Worm (Caenorhabditis elegans) whole organism, young adult: ENCODE results near the gene glb-9.

Experiments
- C17E4.6 ChIP-seq: fragments of 200-800 bp; sonication (Bioruptor generic); IDR thresholded peaks from 2 replicates; pipeline ENCODE4 v1.3.6; 2022; ENCODE audit warnings: missing genetic modification reagents, missing genetic modification characterization, missing compliant biosample characterization
- F10E7.11 ChIP-seq: sonication (generic microtip); optimal IDR thresholded peaks from 2 replicates; lab custom pipeline; 2017; ENCODE audit warnings: mild to moderate bottlenecking, missing genetic modification characterization, moderate library complexity, missing compliant biosample characterization
- F22D6.2 ChIP-seq: sonication (generic microtip); optimal IDR thresholded peaks from 2 replicates; lab custom pipeline; 2016; ENCODE audit warnings: mild to moderate bottlenecking, missing genetic modification characterization, missing compliant biosample characterization
- F33H1.4 ChIP-seq: fragments of 200-800 bp; sonication (Bioruptor generic); IDR thresholded peaks from 2 replicates; pipeline ENCODE4 v1.3.6; 2022; ENCODE audit warnings: missing genetic modification reagents, missing genetic modification characterization, missing compliant biosample characterization
- F39B2.1 ChIP-seq: fragments of 200-800 bp; sonication (Bioruptor generic); IDR thresholded peaks from 2 replicates; pipeline ENCODE4 v1.3.6; 2022; ENCODE audit warnings: missing genetic modification reagents, missing genetic modification characterization, missing compliant biosample characterization
- K12H6.12 ChIP-seq: fragments of 200-800 bp; sonication (Bioruptor generic); optimal IDR thresholded peaks from 2 replicates; lab custom pipeline; 2018; ENCODE audit warnings: mild to moderate bottlenecking, missing genetic modification characterization, missing compliant biosample characterization
- T07F8.4 ChIP-seq: sonication (generic microtip); optimal IDR thresholded peaks from 2 replicates; lab custom pipeline; 2016; ENCODE audit warnings: mild to moderate bottlenecking, missing genetic modification characterization, moderate library complexity, missing compliant biosample characterization
- Y53G8AR.9 ChIP-seq: fragments of 200-800 bp; sonication (Bioruptor generic); conservative IDR thresholded peaks from 2 replicates; pipeline ENCODE4 v1.3.6; 2022; ENCODE audit warnings: missing genetic modification reagents, missing genetic modification characterization, missing compliant biosample characterization
- Y67H2A.10 ChIP-seq: fragments of 200-800 bp; sonication (Bioruptor generic); conservative IDR thresholded peaks from 2 replicates; pipeline ENCODE4 v1.3.6; 2022; ENCODE audit warnings: missing genetic modification reagents, missing genetic modification characterization, missing compliant biosample characterization
- Y95B8A.8 ChIP-seq: fragments of 200-800 bp; sonication (Bioruptor generic); IDR thresholded peaks from 2 replicates; pipeline ENCODE4 v1.3.6; 2022; ENCODE audit warnings: missing genetic modification reagents, missing genetic modification characterization, missing compliant biosample characterization
- atf-7 ChIP-seq: sonication (generic microtip); optimal IDR thresholded peaks from 2 replicates; lab custom pipeline; 2017; ENCODE audit warnings: mild to moderate bottlenecking, missing genetic modification characterization, missing compliant biosample characterization
- attf-3 ChIP-seq: fragments of 200-800 bp; sonication (Bioruptor generic); conservative IDR thresholded peaks from 2 replicates; pipeline ENCODE4 v1.3.6; 2022; ENCODE audit warnings: missing genetic modification reagents, missing genetic modification characterization, missing compliant biosample characterization
- attf-5 ChIP-seq: fragments of 200-800 bp; sonication (Bioruptor generic); optimal IDR thresholded peaks from 2 replicates; lab custom pipeline; 2018; ENCODE audit warnings: mild to moderate bottlenecking, missing genetic modification characterization, missing compliant biosample characterization
- attf-6 ChIP-seq: fragments of 200-800 bp; sonication (Bioruptor generic); IDR thresholded peaks from 2 replicates; pipeline ENCODE4 v1.3.6; 2022; ENCODE audit warnings: missing genetic modification reagents, missing genetic modification characterization, missing compliant biosample characterization
- ccch-3 ChIP-seq: fragments of 200-800 bp; sonication (Bioruptor generic); optimal IDR thresholded peaks from 2 replicates; lab custom pipeline; 2018; ENCODE audit warnings: mild to moderate bottlenecking, missing genetic modification characterization, missing compliant biosample characterization
- cebp-1 ChIP-seq, 2 experiments: fragments of 200-800 bp in 1 of 2; sonication (Bioruptor generic) in 1 of 2; sonication (generic microtip) in 1 of 2; IDR thresholded peaks in 1 of 2; optimal IDR thresholded peaks in 1 of 2; 2 replicates each; pipeline versions ENCODE4 v1.3.6 to Lab custom; 2017 to 2022; ENCODE audit warnings: missing compliant biosample characterization in 2 of 2, missing genetic modification characterization in 2 of 2, mild to moderate bottlenecking in 1 of 2, missing genetic modification reagents in 1 of 2, moderate library complexity in 1 of 2
- ceh-40 ChIP-seq: fragments of 200-800 bp; sonication (Bioruptor generic); IDR thresholded peaks from 2 replicates; pipeline ENCODE4 v1.3.6; 2022; ENCODE audit warnings: missing genetic modification characterization, missing compliant biosample characterization
- dox-1 ChIP-seq: fragments of 200-800 bp; sonication (Bioruptor generic); IDR thresholded peaks from 2 replicates; pipeline ENCODE4 v1.3.6; 2022; ENCODE audit warnings: missing genetic modification reagents, missing genetic modification characterization, missing compliant biosample characterization
- efl-1 ChIP-seq: fragments of 150-350 bp; optimal IDR thresholded peaks from 2 replicates; lab custom pipeline; 2014; ENCODE audit warnings: missing biosample characterization, missing genetic modification reagents, missing genetic modification characterization
- hlh-26 ChIP-seq: fragments of 200-800 bp; sonication (Bioruptor generic); conservative IDR thresholded peaks from 2 replicates; pipeline ENCODE4 v1.3.6; 2022; ENCODE audit warnings: missing genetic modification reagents, missing genetic modification characterization, missing compliant biosample characterization
- hmg-1.2 ChIP-seq: fragments of 200-800 bp; sonication (Bioruptor generic); IDR thresholded peaks from 2 replicates; pipeline ENCODE4 v1.3.6; 2022; ENCODE audit warnings: missing genetic modification reagents, missing genetic modification characterization, missing compliant biosample characterization
- hmg-20 ChIP-seq: fragments of 200-800 bp; sonication (Bioruptor generic); IDR thresholded peaks from 2 replicates; pipeline ENCODE4 v1.3.6; 2022; ENCODE audit warnings: missing genetic modification reagents, missing genetic modification characterization, missing compliant biosample characterization
- let-607 ChIP-seq, 2 experiments: fragments of 200-800 bp in 1 of 2; sonication (Bioruptor generic) in 1 of 2; sonication (generic microtip) in 1 of 2; optimal IDR thresholded peaks; 2 replicates each; lab custom pipeline; 2016 to 2018; ENCODE audit warnings: mild to moderate bottlenecking in 2 of 2, missing compliant biosample characterization in 2 of 2, missing genetic modification characterization in 2 of 2, moderate library complexity in 2 of 2, missing genotype in 1 of 2
- lin-54 ChIP-seq: fragments of 200-800 bp; sonication (Bioruptor generic); optimal IDR thresholded peaks from 2 replicates; lab custom pipeline; 2018; ENCODE audit warnings: mild to moderate bottlenecking, missing genetic modification characterization, missing compliant biosample characterization
- lsl-1 ChIP-seq: fragments of 200-800 bp; sonication (Bioruptor generic); optimal IDR thresholded peaks from 2 replicates; lab custom pipeline; 2018; ENCODE audit warnings: mild to moderate bottlenecking, missing genetic modification characterization, moderate library complexity, missing compliant biosample characterization
- lsy-27 ChIP-seq: sonication (generic microtip); optimal IDR thresholded peaks from 2 replicates; lab custom pipeline; 2017; ENCODE audit warnings: missing genetic modification characterization, mild to moderate bottlenecking, missing compliant biosample characterization, antibody characterized with exemption, missing genotype, borderline replicate concordance; ENCODE audit not compliant: insufficient read depth
- madf-10 ChIP-seq: sonication (generic microtip); optimal IDR thresholded peaks from 2 replicates; lab custom pipeline; 2016; ENCODE audit warnings: mild to moderate bottlenecking, missing genetic modification characterization, missing compliant biosample characterization
- madf-6 ChIP-seq: fragments of 200-800 bp; sonication (Bioruptor generic); IDR thresholded peaks from 2 replicates; pipeline ENCODE4 v1.3.6; 2022; ENCODE audit warnings: missing genetic modification reagents, missing genetic modification characterization, missing compliant biosample characterization
- mcd-1 ChIP-seq: fragments of 200-800 bp; sonication (Bioruptor generic); IDR thresholded peaks from 2 replicates; pipeline ENCODE4 v1.3.6; 2022; ENCODE audit warnings: missing genetic modification reagents, missing genetic modification characterization, missing compliant biosample characterization
- mel-28 ChIP-seq: sonication (generic microtip); optimal IDR thresholded peaks from 2 replicates; lab custom pipeline; 2016; ENCODE audit warnings: borderline replicate concordance, mild to moderate bottlenecking, missing genetic modification characterization, missing compliant biosample characterization
- mes-4 ChIP-seq: sonication (generic microtip); optimal IDR thresholded peaks from 2 replicates; lab custom pipeline; 2016; ENCODE audit warnings: missing genotype, missing genetic modification characterization, missing compliant biosample characterization
- mxl-1 ChIP-seq: sonication (generic microtip); optimal IDR thresholded peaks from 2 replicates; lab custom pipeline; 2016; ENCODE audit warnings: missing genetic modification characterization, missing compliant biosample characterization
- nhr-179 ChIP-seq: sonication (generic microtip); optimal IDR thresholded peaks from 2 replicates; lab custom pipeline; 2016; ENCODE audit warnings: mild to moderate bottlenecking, missing genetic modification characterization, missing compliant biosample characterization
- nhr-80 ChIP-seq: sonication (generic microtip); optimal IDR thresholded peaks from 2 replicates; lab custom pipeline; 2016; ENCODE audit warnings: missing genetic modification characterization, missing compliant biosample characterization
- rcor-1 ChIP-seq: fragments of 200-800 bp; sonication (Bioruptor generic); IDR thresholded peaks from 2 replicates; pipeline ENCODE4 v1.3.6; 2022; ENCODE audit warnings: missing genetic modification reagents, missing genetic modification characterization, missing compliant biosample characterization
- rec-8 ChIP-seq, 2 experiments: sonication (generic microtip); optimal IDR thresholded peaks; 2 replicates each; lab custom pipeline; 2016; ENCODE audit warnings: mild to moderate bottlenecking in 2 of 2, missing genetic modification characterization in 2 of 2, missing genetic modification reagents in 2 of 2, missing genotype in 2 of 2, missing biosample characterization in 1 of 2, missing compliant biosample characterization in 1 of 2, moderate library complexity in 1 of 2
- sdz-38 ChIP-seq: sonication (generic microtip); optimal IDR thresholded peaks from 2 replicates; lab custom pipeline; 2016; ENCODE audit warnings: missing genotype, missing genetic modification characterization, missing compliant biosample characterization
- tbx-9 ChIP-seq: sonication (generic microtip); optimal IDR thresholded peaks from 2 replicates; lab custom pipeline; 2016; ENCODE audit warnings: borderline replicate concordance, missing genetic modification characterization, inconsistent platforms, missing compliant biosample characterization
- unc-62 ChIP-seq: fragments of 150-350 bp; optimal IDR thresholded peaks from 2 replicates; lab custom pipeline; 2014; ENCODE audit warnings: missing biosample characterization, missing genetic modification reagents, missing genetic modification characterization
- zfh-2 ChIP-seq: fragments of 200-800 bp; sonication (Bioruptor generic); conservative IDR thresholded peaks from 2 replicates; pipeline ENCODE4 v1.3.6; 2022; ENCODE audit warnings: missing genetic modification reagents, missing genetic modification characterization, missing compliant biosample characterization
- ztf-22 ChIP-seq: fragments of 200-800 bp; sonication (Bioruptor generic); optimal IDR thresholded peaks from 2 replicates; lab custom pipeline; 2018; ENCODE audit warnings: mild to moderate bottlenecking, missing genetic modification characterization, moderate library complexity, missing compliant biosample characterization
- ztf-3 ChIP-seq: fragments of 200-800 bp; sonication (Bioruptor generic); optimal IDR thresholded peaks from 2 replicates; lab custom pipeline; 2018; ENCODE audit warnings: mild to moderate bottlenecking, missing genetic modification characterization, missing compliant biosample characterization

glb-9 gene

DNA sequence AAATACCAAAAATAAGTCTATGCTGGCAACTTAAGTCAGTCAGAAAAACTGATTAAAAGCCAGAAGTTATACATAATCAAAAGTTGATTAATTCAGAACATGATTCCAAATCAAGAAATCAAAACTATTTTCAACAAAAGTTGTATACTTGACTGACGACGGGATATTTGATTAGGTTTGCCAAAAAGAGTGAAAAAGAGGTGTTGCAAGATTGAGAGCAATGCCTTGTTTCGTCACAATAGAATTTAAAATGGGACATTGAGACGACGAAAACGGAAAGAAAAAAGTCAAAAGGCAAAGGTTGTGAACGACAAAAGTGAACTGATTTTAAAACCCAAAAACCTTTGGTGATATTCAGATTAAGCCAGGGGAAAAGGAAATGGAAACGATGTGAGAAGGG is 39.7 kb upstream of the glb-9 start:
- TF ChIP-seq C17E4.6: no peak
- no peak for TF ChIP-seq hlh-26 (GFP tag; lab: Robert Waterston, UW)
- no peak for TF ChIP-seq mes-4
- TF ChIP-seq ztf-3 (GFP tag; lab: Kevin White, UChicago): no peak
- TF ChIP-seq nhr-179 (tag; lab: Kevin White, UChicago): no peak
- TF ChIP-seq hmg-20 (GFP tag; lab: Robert Waterston, UW): no peak
- TF ChIP-seq ccch-3 (GFP tag; lab: Kevin White, UChicago): no peak
- no peak for TF ChIP-seq ztf-22 (GFP tag; lab: Kevin White, UChicago)
- no peak for TF ChIP-seq tbx-9 (tag; lab: Kevin White, UChicago)
- no peak for TF ChIP-seq hmg-1.2 (GFP tag; lab: Robert Waterston, UW)
- no peak for TF ChIP-seq mcd-1 (GFP tag; lab: Robert Waterston, UW)
- TF ChIP-seq dox-1 (GFP tag; lab: Robert Waterston, UW): no peak
- no peak for TF ChIP-seq ceh-40
- no peak for TF ChIP-seq cebp-1 (GFP tag; IDR thresholded peaks at IDR 0.05; lab: Robert Waterston, UW)
- no peak for TF ChIP-seq cebp-1 (tag; optimal IDR thresholded peaks at IDR 0.05; lab: Kevin White, UChicago)
- no peak for TF ChIP-seq F33H1.4 (GFP tag; lab: Robert Waterston, UW)
- no peak for TF ChIP-seq zfh-2 (GFP tag; lab: Robert Waterston, UW)
- no peak for TF ChIP-seq lin-54 (GFP tag; lab: Kevin White, UChicago)
- TF ChIP-seq attf-3 (GFP tag; lab: Robert Waterston, UW): no peak
- no peak for TF ChIP-seq F22D6.2 (tag; lab: Kevin White, UChicago)
- TF ChIP-seq attf-5 (GFP tag; lab: Kevin White, UChicago): no peak

DNA sequence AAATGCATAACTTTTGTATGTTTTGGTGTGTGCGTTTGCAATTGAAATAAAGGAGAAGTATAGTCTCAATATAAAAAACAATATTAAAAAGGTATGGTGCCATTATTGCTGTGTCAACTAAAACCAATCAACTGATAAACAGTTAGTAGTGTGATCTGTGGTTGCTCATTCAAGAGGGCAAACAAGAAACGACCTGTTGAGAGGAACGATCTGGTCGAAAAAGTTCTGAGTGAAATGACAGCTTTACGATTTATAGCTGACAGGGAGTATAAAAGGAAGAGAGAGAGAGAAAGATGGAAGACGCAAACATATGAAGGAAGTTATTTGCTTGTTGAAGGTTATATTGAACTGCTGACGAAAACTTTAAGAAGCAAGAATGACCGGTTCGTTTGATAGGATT is 38.9 kb upstream of the glb-9 start:
- TF ChIP-seq unc-62: peak; percentile 21
- TF ChIP-seq ceh-40: no peak
- peak; percentile 89 for TF ChIP-seq nhr-80

DNA sequence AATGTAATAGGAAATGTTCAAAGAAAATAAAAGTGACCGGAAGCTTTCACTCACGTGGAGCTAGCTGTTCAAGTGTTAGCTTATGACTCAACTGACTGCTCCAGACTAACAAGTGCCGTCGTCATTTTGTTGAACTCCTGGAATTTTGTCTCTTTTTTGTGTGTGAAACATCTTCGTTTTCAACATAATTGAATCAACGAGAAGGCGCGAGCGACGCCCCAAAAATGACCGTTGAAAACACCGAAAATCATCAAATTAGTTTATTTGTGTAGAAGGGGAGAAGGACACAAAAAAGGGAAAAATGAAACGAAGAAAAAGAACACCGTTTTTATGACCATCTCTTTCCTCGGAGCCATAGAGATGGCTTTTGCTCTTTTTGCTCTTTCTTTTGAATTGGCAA is 36.3 kb upstream of the glb-9 start, which contains the start of gene ZK1290.14:
Gene ZK1290.14 (minus strand): TSS at position 139 of the 400 bp plus-strand sequence.
- TF ChIP-seq zfh-2 (GFP tag; lab: Robert Waterston, UW): no peak
- TF ChIP-seq ceh-40: no peak
- no peak for TF ChIP-seq madf-6 (GFP tag; lab: Robert Waterston, UW)
- no peak for TF ChIP-seq let-607 (tag; optimal IDR thresholded peaks at IDR 0.05; lab: Kevin White, UChicago)
- no peak for TF ChIP-seq sdz-38
- no peak for TF ChIP-seq cebp-1 (GFP tag; IDR thresholded peaks at IDR 0.05; lab: Robert Waterston, UW)
- no peak for TF ChIP-seq cebp-1 (tag; optimal IDR thresholded peaks at IDR 0.05; lab: Kevin White, UChicago)
- no peak for TF ChIP-seq T07F8.4 (tag; lab: Kevin White, UChicago)
- no peak for TF ChIP-seq efl-1 (GFP tag; lab: Kevin White, UChicago)
- TF ChIP-seq Y67H2A.10 (GFP tag; lab: Robert Waterston, UW): no peak
- TF ChIP-seq lsl-1: no peak
- TF ChIP-seq mel-28 (tag; lab: Kevin White, UChicago): no peak
- TF ChIP-seq, all 124 proteins: peak for 0

DNA sequence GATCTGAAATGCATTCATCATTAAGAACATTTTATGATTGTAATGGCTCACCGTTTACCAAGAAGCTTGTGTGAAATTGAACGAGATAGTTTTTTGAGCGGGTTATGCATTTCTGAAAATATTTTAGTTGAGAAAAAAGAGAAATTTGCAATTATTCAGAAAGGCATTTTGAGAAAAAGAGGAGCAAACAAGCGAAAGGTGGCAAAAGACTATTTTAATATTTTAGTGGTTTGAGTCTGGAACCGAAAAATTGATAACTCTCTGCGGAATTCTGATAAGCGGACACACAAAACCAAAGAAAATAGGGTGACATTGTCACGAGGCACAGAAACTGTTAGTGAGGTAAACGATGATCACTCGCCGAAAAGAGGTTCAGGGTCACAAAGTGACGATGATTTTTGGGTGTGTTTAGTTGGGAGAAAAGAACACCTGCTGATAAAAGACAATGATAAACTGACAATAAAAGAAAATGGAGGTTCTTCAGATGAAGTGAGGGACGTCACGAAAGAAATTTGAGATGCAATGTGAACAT is 35.7 kb upstream of the glb-9 start:
- TF ChIP-seq attf-6 (no peak), mxl-1 (tag; lab: Kevin White, UChicago) (no peak), Y53G8AR.9 (GFP tag; lab: Robert Waterston, UW) (0 out of 2 replicates have a peak, but pooled peaks have one; percentile 44), rec-8 (tag; optimal IDR thresholded peaks at IDR 0.05; lab: Kevin White, UChicago) (no peak), K12H6.12 (no peak), mel-28 (tag; lab: Kevin White, UChicago) (no peak), madf-10 (tag; lab: Kevin White, UChicago) (peak; percentile 36), lsy-27 (no peak), F10E7.11 (tag; lab: Kevin White, UChicago) (no peak), attf-5 (GFP tag; lab: Kevin White, UChicago) (peak; percentile 10), Y95B8A.8 (GFP tag; lab: Robert Waterston, UW) (no peak), atf-7 (tag; lab: Kevin White, UChicago) (peak; percentile 49), rcor-1 (GFP tag; lab: Robert Waterston, UW) (no peak), ceh-40 (no peak), nhr-80 (peak; percentile 97), unc-62 (no peak), F39B2.1 (GFP tag; lab: Robert Waterston, UW) (no peak), tbx-9 (tag; lab: Kevin White, UChicago) (no peak)
